Worm (Caenorhabditis elegans): ENCODE data around the gene ppm-1.G.

The ppm-1.G gene

DNA sequence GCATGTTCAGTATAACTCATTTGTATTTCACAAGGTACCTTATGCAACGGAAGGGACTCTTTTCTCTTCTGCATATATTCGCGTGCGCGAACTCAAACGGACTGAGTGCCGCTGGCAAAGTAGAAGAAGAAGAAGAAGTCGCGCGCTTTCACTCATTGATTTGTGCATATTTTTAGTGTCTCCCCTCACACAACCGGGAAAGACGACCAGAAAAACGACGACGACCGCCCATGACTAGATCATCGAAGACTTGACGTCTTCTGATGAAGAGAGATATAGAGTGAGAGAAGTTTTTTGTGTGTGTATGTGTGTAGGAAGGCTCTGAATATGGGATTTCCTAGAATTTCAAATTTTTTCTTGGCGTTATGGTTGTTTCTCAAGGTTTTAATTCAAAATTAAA lies 19.1 kb upstream of the ppm-1.G start:
- TF ChIP-seq swsn-7 (tag; optimal IDR thresholded peaks at IDR 0.05) = peak; percentile 38
- TF ChIP-seq aly-2 (tag; optimal IDR thresholded peaks at IDR 0.05) = no peak
- TF ChIP-seq snpc-4 (tag; optimal IDR thresholded peaks at IDR 0.05) = peak; percentile 16
- peak; percentile 89 for TF ChIP-seq fkh-8 (tag; optimal IDR thresholded peaks at IDR 0.05)
- TF ChIP-seq lin-14 (GFP tag; optimal IDR thresholded peaks at IDR 0.05) = peak; percentile 88
- TF ChIP-seq ceh-82 (tag; optimal IDR thresholded peaks at IDR 0.05) = peak in 2 of 3 experiments; percentile 10 to 60
- TF ChIP-seq nhr-47 (tag; optimal IDR thresholded peaks at IDR 0.05) = peak; percentile 51
- TF ChIP-seq isw-1 (GFP tag; IDR thresholded peaks at IDR 0.05) = peak; percentile 26; the same call in 1 of the 2 replicates
- TF ChIP-seq mep-1 (tag; optimal IDR thresholded peaks at IDR 0.05) = peak; percentile 20
- TF ChIP-seq dsc-1 (tag; optimal IDR thresholded peaks at IDR 0.05) = peak; percentile 13
- TF ChIP-seq lsy-2 (tag; optimal IDR thresholded peaks at IDR 0.05) = peak in 1 of 2 experiments; percentile 21
- TF ChIP-seq ztf-4 (tag; optimal IDR thresholded peaks at IDR 0.05) = no peak
- TF ChIP-seq unc-86 (tag; optimal IDR thresholded peaks at IDR 0.05) = peak; percentile 78
- TF ChIP-seq pqm-1 (tag; optimal IDR thresholded peaks at IDR 0.05) = no peak
- TF ChIP-seq lin-35 (GFP tag; optimal IDR thresholded peaks at IDR 0.05) = peak in 1 of 2 experiments; percentile 15
- TF ChIP-seq egl-13 (tag; optimal IDR thresholded peaks at IDR 0.05) = peak; percentile 49
- no peak for TF ChIP-seq elt-2 (tag; optimal IDR thresholded peaks at IDR 0.05)
- TF ChIP-seq zip-4 (GFP tag; optimal IDR thresholded peaks at IDR 0.05) = no peak
- TF ChIP-seq nhr-71 (tag; optimal IDR thresholded peaks at IDR 0.05) = peak; percentile 62
- TF ChIP-seq snu-23 (GFP tag; optimal IDR thresholded peaks at IDR 0.05) = peak; percentile 2
- peak; percentile 11 for TF ChIP-seq tbx-2 (tag; optimal IDR thresholded peaks at IDR 0.05)
- TF ChIP-seq fkh-10 (GFP tag; optimal IDR thresholded peaks at IDR 0.05) = peak; percentile 58
- no peak for TF ChIP-seq ama-1 (optimal IDR thresholded peaks at IDR 0.05)
- no peak for TF ChIP-seq xbp-1 (tag; optimal IDR thresholded peaks at IDR 0.05)

DNA sequence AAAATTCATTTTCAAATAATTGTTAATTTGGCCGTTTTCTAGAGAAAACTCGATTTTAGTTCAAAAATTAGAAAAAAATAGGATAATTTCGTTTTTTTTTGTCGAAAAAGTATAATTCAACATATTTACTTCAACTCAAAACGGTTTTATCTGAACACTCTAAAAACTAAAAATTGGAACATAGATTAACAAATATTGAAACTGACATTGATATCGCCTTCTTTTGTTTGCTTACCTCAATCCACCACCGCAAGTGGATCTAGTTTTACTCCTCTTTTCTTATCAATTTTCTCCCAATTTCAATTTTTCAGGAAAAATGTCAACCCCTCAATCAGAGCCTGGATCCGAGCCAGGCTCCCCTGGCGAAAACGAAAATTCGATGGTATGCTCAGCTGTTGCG lies 18.6 kb upstream of the ppm-1.G start, which contains the start of gene ptl-1:
Gene ptl-1 (plus strand): TSS at position 301 of the 400 bp plus-strand sequence.
- TF ChIP-seq ets-5 (GFP tag; IDR thresholded peaks at IDR 0.05) (no peak), jun-1 (tag; optimal IDR thresholded peaks at IDR 0.05) (no peak), tbx-2 (tag; optimal IDR thresholded peaks at IDR 0.05) (no peak), sptf-1 (tag; optimal IDR thresholded peaks at IDR 0.05) (no peak), nhr-20 (tag; optimal IDR thresholded peaks at IDR 0.05) (no peak), ceh-90 (tag; optimal IDR thresholded peaks at IDR 0.05) (no peak)

DNA sequence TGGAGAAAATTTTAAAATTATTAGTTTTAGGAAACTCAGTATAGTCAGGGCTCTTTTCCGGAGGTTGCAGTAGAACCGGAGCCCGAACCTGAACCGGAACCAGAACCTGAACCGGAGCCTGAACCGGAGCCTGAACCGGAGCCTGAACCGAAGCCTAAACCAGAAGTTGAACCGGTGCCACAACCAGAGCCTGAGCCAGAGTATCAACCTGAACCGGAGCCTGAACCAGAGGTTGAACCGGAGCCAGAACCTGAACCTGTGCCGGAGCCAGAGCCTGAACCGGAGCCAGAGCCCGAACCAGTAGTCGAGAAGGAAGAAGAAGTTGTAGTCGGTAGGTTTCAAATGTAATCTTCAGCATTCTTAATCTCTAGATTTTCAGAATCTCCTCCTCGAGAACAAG lies 15.0 kb upstream of the ppm-1.G start:
- no peak for TF ChIP-seq fkh-4 (tag; optimal IDR thresholded peaks at IDR 0.05; ENCODE audit: borderline replicate concordance)
- TF ChIP-seq ceh-8 (GFP tag; optimal IDR thresholded peaks at IDR 0.05) = peak; percentile 17

DNA sequence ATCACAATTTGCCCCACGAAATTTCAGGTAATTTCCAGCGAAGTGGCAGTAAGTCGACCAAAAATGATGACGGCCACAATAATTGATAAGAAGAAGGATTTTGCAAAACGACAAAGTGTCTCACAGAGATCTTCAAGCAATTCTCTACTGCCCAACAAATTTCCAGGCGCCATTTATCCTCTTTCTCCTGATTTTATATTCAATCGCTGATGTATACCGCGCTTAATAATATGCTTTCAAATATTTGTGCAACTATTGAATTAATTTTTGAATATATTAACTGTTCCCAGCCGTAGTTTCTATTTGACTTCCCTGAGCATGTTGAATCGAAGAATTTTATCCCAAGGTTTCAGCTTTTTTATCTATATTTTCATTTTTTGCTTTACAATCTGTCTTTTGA lies 12.5 kb upstream of the ppm-1.G start, which contains the start of gene tpst-2:
Gene tpst-2 (plus strand): TSS at position 301 of the 400 bp plus-strand sequence.
- TF ChIP-seq sptf-1 (tag; optimal IDR thresholded peaks at IDR 0.05) (no peak), grh-1 (GFP tag; IDR thresholded peaks at IDR 0.05) (no peak), hlh-17 (GFP tag; optimal IDR thresholded peaks at IDR 0.05; ENCODE audit: borderline replicate concordance) (no peak), C16A3.4 (tag; optimal IDR thresholded peaks at IDR 0.05) (no peak), aha-1 (tag; optimal IDR thresholded peaks at IDR 0.05) (no peak), tbx-2 (tag; optimal IDR thresholded peaks at IDR 0.05) (no peak), ztf-4 (tag; optimal IDR thresholded peaks at IDR 0.05) (no peak), skn-1 (tag; optimal IDR thresholded peaks at IDR 0.05) (no peak), efl-3 (GFP tag; optimal IDR thresholded peaks at IDR 0.05) (no peak), unc-86 (tag; optimal IDR thresholded peaks at IDR 0.05) (no peak), lin-14 (GFP tag; optimal IDR thresholded peaks at IDR 0.05) (no peak), nhr-84 (tag; optimal IDR thresholded peaks at IDR 0.05) (no peak), efl-1 (optimal IDR thresholded peaks at IDR 0.05) (no peak), efl-1 (GFP tag; optimal IDR thresholded peaks at IDR 0.05 in 1 of 2) (no peak), snpc-4 (tag; optimal IDR thresholded peaks at IDR 0.05) (no peak), swsn-7 (tag; optimal IDR thresholded peaks at IDR 0.05) (no peak), nhr-77 (tag; optimal IDR thresholded peaks at IDR 0.05) (no peak), unc-62 (GFP tag; optimal IDR thresholded peaks at IDR 0.05) (no peak), lin-13 (GFP tag; optimal IDR thresholded peaks at IDR 0.05) (no peak), jun-1 (tag; optimal IDR thresholded peaks at IDR 0.05) (no peak)

Measured in whole organism, L1 larva.